Fruit fly (Drosophila melanogaster): ENCODE results near the gene Sid.
A peak's percentile ranks its signal among the peaks of the same experiment; 100 is the strongest.

The Sid gene

DNA sequence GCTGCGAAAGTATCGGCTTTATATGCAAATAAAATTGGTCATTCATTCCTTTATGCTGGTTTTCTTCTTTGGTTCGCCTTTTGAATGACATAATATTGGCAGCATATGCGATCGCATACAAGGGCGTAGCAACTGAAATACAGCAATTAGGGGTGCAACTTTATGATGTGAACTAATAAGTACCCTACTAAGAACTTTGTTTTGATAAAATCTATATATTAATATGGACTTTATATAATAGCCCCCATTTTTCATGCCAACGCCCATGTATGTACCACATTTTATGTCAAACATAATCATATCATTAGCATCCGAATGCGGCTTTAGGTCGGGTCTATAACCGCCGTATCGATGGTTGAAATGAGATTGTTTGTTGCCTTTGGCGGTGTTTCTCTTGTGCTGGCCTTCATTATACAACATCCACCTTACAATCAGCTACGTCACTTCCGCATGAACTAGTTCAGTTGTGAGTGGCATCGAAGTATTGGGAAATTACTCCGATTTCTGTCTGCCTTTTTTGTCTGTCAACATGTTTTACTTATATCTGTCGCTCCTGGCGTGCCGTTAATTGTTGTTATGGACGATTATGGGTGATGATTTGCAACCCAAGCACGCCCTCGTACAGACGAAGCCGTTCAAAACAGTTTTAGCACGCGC, 6.5 kb downstream of the Sid start (continued):
- TF ChIP-seq tgo (GFP tag; IDR thresholded peaks at IDR 0.05) = peak; percentile 69; the same call in 2 of the 3 replicates
- TF ChIP-seq CG12219 (GFP tag; optimal IDR thresholded peaks at IDR 0.05) = peak; percentile 46
- 0 out of 2 replicates have a peak, but pooled peaks have one; percentile 11 for TF ChIP-seq wdn (GFP tag; IDR thresholded peaks at IDR 0.05)
- no peak for TF ChIP-seq CG10267 (tag; optimal IDR thresholded peaks at IDR 0.05)
- TF ChIP-seq sd (tag; optimal IDR thresholded peaks at IDR 0.05) = peak; percentile 57
- TF ChIP-seq fru (optimal IDR thresholded peaks at IDR 0.05) = no peak
- peak; percentile 17 for TF ChIP-seq gro (GFP tag; optimal IDR thresholded peaks at IDR 0.05)
- peak; percentile 27; the same call in 1 of the 3 replicates for TF ChIP-seq CG14050 (GFP tag; IDR thresholded peaks at IDR 0.05)
- TF ChIP-seq CG6272 (GFP tag; IDR thresholded peaks at IDR 0.05) = peak; percentile 60
- TF ChIP-seq Mad (GFP tag; optimal IDR thresholded peaks at IDR 0.05) = no peak
- no peak for TF ChIP-seq CG13123 (GFP tag; optimal IDR thresholded peaks at IDR 0.05)
- TF ChIP-seq B-H1 (GFP tag; IDR thresholded peaks at IDR 0.05) = peak; percentile 45; the same call in 2 of the 3 replicates
- no peak for TF ChIP-seq rib (GFP tag; IDR thresholded peaks at IDR 0.05)
- peak; percentile 12 for TF ChIP-seq phol (tag; optimal IDR thresholded peaks at IDR 0.05)
- TF ChIP-seq CG4730 (GFP tag; IDR thresholded peaks at IDR 0.05) = peak; percentile 56
- no peak for TF ChIP-seq mld (GFP tag; IDR thresholded peaks at IDR 0.05; ENCODE audit: partially characterized antibody)
- TF ChIP-seq Adf1 (GFP tag; IDR thresholded peaks at IDR 0.05) = no peak
- no peak for TF ChIP-seq CG2116 (GFP tag; optimal IDR thresholded peaks at IDR 0.05)
- no peak for TF ChIP-seq NC2β (GFP tag; optimal IDR thresholded peaks at IDR 0.05)
- TF ChIP-seq ranshi (GFP tag; IDR thresholded peaks at IDR 0.05) = peak; percentile 67; the same call in 1 of the 2 replicates
- TF ChIP-seq crp (GFP tag; optimal IDR thresholded peaks at IDR 0.05) = no peak
- TF ChIP-seq Ravus (GFP tag; IDR thresholded peaks at IDR 0.05) = no peak
- TF ChIP-seq pb (GFP tag; optimal IDR thresholded peaks at IDR 0.05) = no peak
- no peak for TF ChIP-seq CG1832 (GFP tag; optimal IDR thresholded peaks at IDR 0.05)
- TF ChIP-seq CG14860 (GFP tag; IDR thresholded peaks at IDR 0.05; ENCODE audit: partially characterized antibody) = no peak
- 0 out of 3 replicates have a peak, but pooled peaks have one; percentile 39 for TF ChIP-seq CG6175 (GFP tag; IDR thresholded peaks at IDR 0.05)
- no peak for TF ChIP-seq CG18764 (GFP tag; optimal IDR thresholded peaks at IDR 0.05)
- TF ChIP-seq CG6254 (GFP tag; optimal IDR thresholded peaks at IDR 0.05) = no peak
- no peak for TF ChIP-seq CG3726 (GFP tag; IDR thresholded peaks at IDR 0.05)
- TF ChIP-seq CG9609 (GFP tag; optimal IDR thresholded peaks at IDR 0.05) = no peak
- TF ChIP-seq CG13296 (GFP tag; optimal IDR thresholded peaks at IDR 0.05) = peak; percentile 68
- peak; percentile 42; the same call in 1 of the 2 replicates for TF ChIP-seq danr (GFP tag; IDR thresholded peaks at IDR 0.05)
- peak; percentile 10 for TF ChIP-seq CG17568 (GFP tag; optimal IDR thresholded peaks at IDR 0.05)
- no peak for TF ChIP-seq CG4282 (GFP tag; optimal IDR thresholded peaks at IDR 0.05)
- peak; percentile 36 for TF ChIP-seq slou (GFP tag; optimal IDR thresholded peaks at IDR 0.05)
- peak; percentile 32; the same call in 1 of the 2 replicates for TF ChIP-seq dimm (GFP tag; IDR thresholded peaks at IDR 0.05)
- peak; percentile 94 for TF ChIP-seq CG15514 (GFP tag; optimal IDR thresholded peaks at IDR 0.05)
- no peak for TF ChIP-seq CG10147 (GFP tag; optimal IDR thresholded peaks at IDR 0.05)
- TF ChIP-seq Gsc (GFP tag; IDR thresholded peaks at IDR 0.05) = no peak
- TF ChIP-seq CG4360 (GFP tag; IDR thresholded peaks at IDR 0.05) = no peak
- TF ChIP-seq Nf-YA (GFP tag; IDR thresholded peaks at IDR 0.05) = no peak
- TF ChIP-seq pum (GFP tag; optimal IDR thresholded peaks at IDR 0.05) = no peak
- no peak for TF ChIP-seq her (GFP tag; optimal IDR thresholded peaks at IDR 0.05)
- 0 out of 4 replicates have a peak, but pooled peaks have one; percentile 7 for TF ChIP-seq chinmo (GFP tag; IDR thresholded peaks at IDR 0.05; ENCODE audit: partially characterized antibody)
- no peak for TF ChIP-seq CG15696 (tag; optimal IDR thresholded peaks at IDR 0.05)
- TF ChIP-seq HLHmδ (GFP tag; optimal IDR thresholded peaks at IDR 0.05) = no peak
- 0 out of 2 replicates have a peak, but pooled peaks have one; percentile 23 for TF ChIP-seq onecut (GFP tag; IDR thresholded peaks at IDR 0.05)
- no peak for TF ChIP-seq CG12744 (GFP tag; optimal IDR thresholded peaks at IDR 0.05)
- TF ChIP-seq CG12769 (tag; optimal IDR thresholded peaks at IDR 0.05) = peak; percentile 77
- no peak for TF ChIP-seq sima (GFP tag; optimal IDR thresholded peaks at IDR 0.05)
